Fruit fly (Drosophila melanogaster): ENCODE results near the gene CG42637.
A peak's percentile ranks its signal among the peaks of the same experiment; 100 is the strongest.

The CG42637 gene

dm6 chr3L:19794203-19794802 lies 934 bp upstream of the CG42637 start (continued):
- peak; percentile 90 for TF ChIP-seq lilli (GFP tag; optimal IDR thresholded peaks at IDR 0.05)
- peak; percentile 62; the same call in 1 of the 2 replicates for TF ChIP-seq bbx (GFP tag; IDR thresholded peaks at IDR 0.05; ENCODE audit: partially characterized antibody)
- peak; percentile 55 for TF ChIP-seq sens-2 (GFP tag; IDR thresholded peaks at IDR 0.05)
- peak; percentile 69 for TF ChIP-seq CG8281 (tag; optimal IDR thresholded peaks at IDR 0.05)
- no peak for TF ChIP-seq pzg (GFP tag; optimal IDR thresholded peaks at IDR 0.05)
- no peak; the same call in 1 of the 2 replicates for TF ChIP-seq wor (GFP tag; IDR thresholded peaks at IDR 0.05)
- peak; percentile 56; the same call in 1 of the 2 replicates for TF ChIP-seq klu (GFP tag; IDR thresholded peaks at IDR 0.05)
- peak; percentile 93 for TF ChIP-seq CG4328 (GFP tag; optimal IDR thresholded peaks at IDR 0.05)
- peak; percentile 83; the same call in 2 of the 3 replicates for TF ChIP-seq CG34422 (GFP tag; IDR thresholded peaks at IDR 0.05)
- no peak for TF ChIP-seq CG1832 (GFP tag; optimal IDR thresholded peaks at IDR 0.05)
- TF ChIP-seq tin (GFP tag; optimal IDR thresholded peaks at IDR 0.05), result peak; percentile 84
- peak; percentile 94 for TF ChIP-seq CG2678 (tag; optimal IDR thresholded peaks at IDR 0.05)
- TF ChIP-seq Hr78 (GFP tag; optimal IDR thresholded peaks at IDR 0.05), result no peak
- peak; percentile 66 to 89 for TF ChIP-seq Hr51 (GFP tag; optimal IDR thresholded peaks at IDR 0.05)
- TF ChIP-seq fd102C (GFP tag; optimal IDR thresholded peaks at IDR 0.05), result no peak
- peak; percentile 59 for TF ChIP-seq Bdp1 (GFP tag; optimal IDR thresholded peaks at IDR 0.05)
- peak; percentile 53 for TF ChIP-seq CG18764 (GFP tag; optimal IDR thresholded peaks at IDR 0.05)
- peak; percentile 75 for TF ChIP-seq fd96Cb (tag; optimal IDR thresholded peaks at IDR 0.05)
- peak; percentile 81 for TF ChIP-seq Hsf (GFP tag; optimal IDR thresholded peaks at IDR 0.05)
- TF ChIP-seq CG32532 (GFP tag; IDR thresholded peaks at IDR 0.05), result peak; percentile 83
- TF ChIP-seq CG32767 (GFP tag; IDR thresholded peaks at IDR 0.05), result peak; percentile 62
- no peak for TF ChIP-seq tll (GFP tag; optimal IDR thresholded peaks at IDR 0.05)
- TF ChIP-seq Eip74EF (GFP tag; optimal IDR thresholded peaks at IDR 0.05), result peak in 1 of 2 experiments; percentile 90
- TF ChIP-seq Oli (tag; optimal IDR thresholded peaks at IDR 0.05), result peak; percentile 90
- peak; percentile 78 for TF ChIP-seq Mad (GFP tag; optimal IDR thresholded peaks at IDR 0.05)
- peak; percentile 59; the same call in 2 of the 3 replicates for TF ChIP-seq Optix (GFP tag; IDR thresholded peaks at IDR 0.05)
- TF ChIP-seq tap (tag; optimal IDR thresholded peaks at IDR 0.05), result peak; percentile 71
- TF ChIP-seq CG14860 (GFP tag; IDR thresholded peaks at IDR 0.05; ENCODE audit: partially characterized antibody), result peak; percentile 44; the same call in 1 of the 3 replicates
- TF ChIP-seq trh (GFP tag; optimal IDR thresholded peaks at IDR 0.05), result peak; percentile 28
- peak; percentile 49 for TF ChIP-seq Fer2 (tag; optimal IDR thresholded peaks at IDR 0.05)
- TF ChIP-seq CG11456 (GFP tag; IDR thresholded peaks at IDR 0.05), result peak; percentile 40; the same call in 2 of the 3 replicates
- peak; percentile 57 for TF ChIP-seq rib (GFP tag; IDR thresholded peaks at IDR 0.05)
- TF ChIP-seq pros (GFP tag; optimal IDR thresholded peaks at IDR 0.05), result peak; percentile 51
- TF ChIP-seq CG7786 (GFP tag; optimal IDR thresholded peaks at IDR 0.05), result peak; percentile 81
- TF ChIP-seq CG3847 (GFP tag; IDR thresholded peaks at IDR 0.05), result peak; percentile 74
- peak; percentile 44 for TF ChIP-seq CG10654 (GFP tag; optimal IDR thresholded peaks at IDR 0.05)
- peak; percentile 88 for TF ChIP-seq CG15011 (GFP tag; optimal IDR thresholded peaks at IDR 0.05)
- no peak; the same call in 1 of the 2 replicates for TF ChIP-seq amos (GFP tag; IDR thresholded peaks at IDR 0.05; ENCODE audit: partially characterized antibody)
- peak; percentile 52 for TF ChIP-seq Spps (tag; optimal IDR thresholded peaks at IDR 0.05)
- no peak for TF ChIP-seq bigmax (GFP tag; optimal IDR thresholded peaks at IDR 0.05)
- TF ChIP-seq CG17359 (tag; optimal IDR thresholded peaks at IDR 0.05), result peak; percentile 79
- peak; percentile 85 for TF ChIP-seq ci (GFP tag; IDR thresholded peaks at IDR 0.05)
- peak; percentile 70 for TF ChIP-seq bab2 (GFP tag; optimal IDR thresholded peaks at IDR 0.05)
- TF ChIP-seq Hand (GFP tag; optimal IDR thresholded peaks at IDR 0.05), result peak; percentile 91
- TF ChIP-seq CG12071 (GFP tag; optimal IDR thresholded peaks at IDR 0.05), result peak; percentile 70
- TF ChIP-seq sisA (GFP tag; IDR thresholded peaks at IDR 0.05), result peak; percentile 68
- no peak for TF ChIP-seq CG13894 (tag; optimal IDR thresholded peaks at IDR 0.05)
- peak; percentile 45 for TF ChIP-seq ERR (GFP tag; optimal IDR thresholded peaks at IDR 0.05)
